Fruit fly (Drosophila melanogaster) whole organism, pupa: Measurements from ENCODE around the gene Pli.

Experiments
- CG10348 ChIP-seq: fragments of 200-800 bp; sonication (Bioruptor generic); IDR thresholded peaks from 2 replicates; pipeline ENCODE4 v1.3.6; 2022; ENCODE audit warnings: missing biosample characterization, missing genetic modification characterization
- CG12605 ChIP-seq: fragments of 200-800 bp; sonication (Bioruptor generic); IDR thresholded peaks from 2 replicates; pipeline ENCODE4 v1.3.6; 2022; ENCODE audit warnings: missing biosample characterization, missing genetic modification characterization
- CG13204 ChIP-seq: fragments of 200-800 bp; sonication (Bioruptor generic); optimal IDR thresholded peaks from 2 replicates; lab custom pipeline; 2018; ENCODE audit warnings: missing biosample characterization, mild to moderate bottlenecking, missing genetic modification characterization, moderate library complexity
- CG15710 ChIP-seq: fragments of 200-800 bp; sonication (Bioruptor generic); optimal IDR thresholded peaks from 2 replicates; lab custom pipeline; 2018; ENCODE audit warnings: missing biosample characterization, mild to moderate bottlenecking, missing genetic modification characterization, moderate library complexity
- CG32121 ChIP-seq: fragments of 200-800 bp; sonication (Bioruptor generic); IDR thresholded peaks from 2 replicates; pipeline ENCODE4 v1.3.6; 2022; ENCODE audit warnings: missing biosample characterization, missing genetic modification characterization
- CG34367 ChIP-seq: fragments of 200-800 bp; sonication (Bioruptor generic); optimal IDR thresholded peaks from 2 replicates; lab custom pipeline; 2018; ENCODE audit warnings: missing biosample characterization, mild to moderate bottlenecking, missing genetic modification characterization
- CG4496 ChIP-seq: fragments of 200-800 bp; sonication (Bioruptor generic); IDR thresholded peaks from 3 replicates; pipeline ENCODE4 v1.3.6; 2022; ENCODE audit warnings: missing biosample characterization, missing genetic modification characterization
- CG9948 ChIP-seq: fragments of 200-800 bp; sonication (Bioruptor generic); optimal IDR thresholded peaks from 2 replicates; lab custom pipeline; 2018; ENCODE audit warnings: missing biosample characterization, mild to moderate bottlenecking, missing genetic modification characterization, moderate library complexity
- Pif1A ChIP-seq: fragments of 200-800 bp; sonication (Bioruptor generic); optimal IDR thresholded peaks from 3 replicates; lab custom pipeline; 2016; ENCODE audit warnings: missing biosample characterization, missing genetic modification characterization
- Snoo ChIP-seq: fragments of 200-800 bp; sonication (Bioruptor generic); optimal IDR thresholded peaks from 3 replicates; lab custom pipeline; 2017; ENCODE audit warnings: missing biosample characterization, mild to moderate bottlenecking, missing genetic modification characterization, inconsistent platforms
- fd96Ca ChIP-seq: fragments of 200-800 bp; sonication (Bioruptor generic); IDR thresholded peaks from 3 replicates; pipeline ENCODE4 v1.3.6; 2022; ENCODE audit warnings: missing biosample characterization, missing genetic modification characterization

- TF ChIP-seq CG34367 (tag; lab: Kevin White, UChicago), result no peak
- TF ChIP-seq CG32121 (GFP tag; lab: Robert Waterston, UW), result no peak
- no peak for TF ChIP-seq CG4496 (GFP tag; lab: Robert Waterston, UW)
- no peak for TF ChIP-seq CG15710 (tag; lab: Kevin White, UChicago)
- TF ChIP-seq CG12605 (GFP tag; lab: Robert Waterston, UW), result no peak
- no peak for TF ChIP-seq fd96Ca (GFP tag; lab: Robert Waterston, UW)
- TF ChIP-seq CG10348 (GFP tag; lab: Robert Waterston, UW), result no peak
- TF ChIP-seq CG13204 (GFP tag; lab: Kevin White, UChicago), result no peak
- TF ChIP-seq CG9948 (tag; lab: Kevin White, UChicago), result no peak
- no peak for TF ChIP-seq Pif1A (GFP tag; lab: Kevin White, UChicago)
- no peak for TF ChIP-seq Snoo
These were observed 48.8 kb upstream of the Pli start for dm6 chr3R:23938564-23939122.
